Worm (Caenorhabditis elegans) whole organism, early embryonic: Measurements from ENCODE around the gene C04F6.7.

Experiments
- ets-7 ChIP-seq: sonication (generic microtip); optimal IDR thresholded peaks from 2 replicates; lab custom pipeline; 2016; ENCODE audit warnings: missing genotype, missing genetic modification characterization, missing compliant biosample characterization
- hmg-4 ChIP-seq: fragments of 200-800 bp; sonication (Bioruptor generic); optimal IDR thresholded peaks from 2 replicates; lab custom pipeline; 2018; ENCODE audit warnings: mild to moderate bottlenecking, missing genetic modification characterization, missing compliant biosample characterization
- pes-1 ChIP-seq: fragments of 200-800 bp; sonication (Bioruptor generic); IDR thresholded peaks from 2 replicates; pipeline ENCODE4 v1.3.6; 2022; ENCODE audit warnings: missing genetic modification reagents, missing genetic modification characterization, missing compliant biosample characterization

Gene C04F6.7

DNA sequence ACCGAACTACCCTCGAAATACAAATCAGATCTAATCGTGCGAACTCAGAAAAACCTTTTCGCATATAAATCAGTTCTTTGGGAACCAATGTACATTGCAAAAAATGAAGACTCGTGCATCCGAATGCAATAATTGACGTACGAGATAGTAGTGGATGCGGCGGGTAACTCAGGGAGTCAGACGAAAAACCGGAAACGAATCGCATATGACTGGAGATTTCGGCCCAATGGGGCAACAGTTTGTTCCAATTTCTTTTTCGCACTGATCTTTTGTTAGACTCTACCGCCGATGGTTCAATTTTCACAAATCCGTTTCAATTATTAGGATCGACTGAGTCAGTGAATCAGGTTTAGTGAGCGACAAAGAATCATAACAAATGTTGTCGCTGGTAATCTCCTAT is 52.2 kb downstream of the C04F6.7 start:
- no peak for TF ChIP-seq hmg-4 (GFP tag; lab: Kevin White, UChicago)
- no peak for TF ChIP-seq pes-1 (GFP tag; lab: Robert Waterston, UW)
- no peak for TF ChIP-seq ets-7
